Fruit fly (Drosophila melanogaster): Measurements from ENCODE around the gene CG17744.

Gene CG17744

dm6 chr3L:6977391-6977790 lies 49.2 kb downstream of the CG17744 start:
- TF ChIP-seq fru (GFP tag; optimal IDR thresholded peaks at IDR 0.05) (peak; percentile 54), Sp1 (GFP tag; optimal IDR thresholded peaks at IDR 0.05) (peak; percentile 80), lola (GFP tag; optimal IDR thresholded peaks at IDR 0.05) (no peak), foxo (GFP tag; optimal IDR thresholded peaks at IDR 0.05) (peak in 1 of 2 experiments; percentile 75), Mio (GFP tag; optimal IDR thresholded peaks at IDR 0.05) (no peak), ey (GFP tag; optimal IDR thresholded peaks at IDR 0.05) (peak; percentile 25), GATAd (GFP tag; optimal IDR thresholded peaks at IDR 0.05) (no peak), CG32264 (GFP tag; optimal IDR thresholded peaks at IDR 0.05) (no peak), psq (GFP tag; optimal IDR thresholded peaks at IDR 0.05) (peak; percentile 63), CG9705 (GFP tag; optimal IDR thresholded peaks at IDR 0.05) (peak; percentile 5), Hr78 (GFP tag; optimal IDR thresholded peaks at IDR 0.05) (no peak), dmrt93B (GFP tag; optimal IDR thresholded peaks at IDR 0.05) (peak; percentile 22), rgr (GFP tag; optimal IDR thresholded peaks at IDR 0.05) (peak; percentile 69), CrebA (GFP tag; optimal IDR thresholded peaks at IDR 0.05; ENCODE audit: borderline replicate concordance) (no peak), HLH106 (tag; optimal IDR thresholded peaks at IDR 0.05) (peak; percentile 75), h (GFP tag; optimal IDR thresholded peaks at IDR 0.05) (peak; percentile 68), Abd-B (GFP tag; optimal IDR thresholded peaks at IDR 0.05) (no peak), br (GFP tag; optimal IDR thresholded peaks at IDR 0.05) (peak; percentile 38), Hnf4 (GFP tag; optimal IDR thresholded peaks at IDR 0.05) (peak; percentile 68), OdsH (GFP tag; optimal IDR thresholded peaks at IDR 0.05) (peak; percentile 77), brk (GFP tag; optimal IDR thresholded peaks at IDR 0.05) (peak; percentile 61), Rel (GFP tag; optimal IDR thresholded peaks at IDR 0.05) (no peak), Rel (tag; optimal IDR thresholded peaks at IDR 0.05) (peak; percentile 19), sage (GFP tag; optimal IDR thresholded peaks at IDR 0.05) (peak; percentile 48), Hr83 (GFP tag; optimal IDR thresholded peaks at IDR 0.05; ENCODE audit: poor library complexity, severe bottlenecking) (peak; percentile 12), Jra (GFP tag; optimal IDR thresholded peaks at IDR 0.05) (no peak), pan (optimal IDR thresholded peaks at IDR 0.05) (no peak), jim (GFP tag; optimal IDR thresholded peaks at IDR 0.05) (no peak)

DNA sequence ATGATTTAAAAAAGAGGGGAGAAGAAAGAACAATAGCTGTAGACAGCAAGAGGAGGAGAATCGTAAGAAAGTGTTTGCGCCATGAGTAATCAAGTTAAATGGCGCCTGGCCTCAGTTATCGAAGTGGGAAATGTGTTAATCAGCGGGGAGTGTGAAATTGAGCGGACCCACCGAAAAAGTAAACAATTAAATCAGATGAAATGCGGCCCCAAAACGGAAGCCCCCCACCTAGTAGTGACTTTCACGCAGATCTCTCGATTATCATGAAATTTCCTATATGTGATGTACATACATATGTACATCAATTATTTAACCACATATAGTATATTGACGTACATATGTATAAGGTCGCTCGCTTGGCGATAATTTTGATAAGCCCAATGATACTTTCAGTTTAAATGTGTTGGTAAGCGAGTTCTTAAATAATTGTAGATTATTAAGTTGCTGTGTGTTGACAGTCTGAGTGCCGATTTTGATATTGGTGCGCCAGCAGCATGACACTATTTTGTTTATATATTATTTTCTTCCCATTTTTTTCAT lies 49.9 kb downstream of the CG17744 start:
- TF ChIP-seq woc (GFP tag; optimal IDR thresholded peaks at IDR 0.05) (no peak), psq (GFP tag; optimal IDR thresholded peaks at IDR 0.05) (no peak), Jra (GFP tag; optimal IDR thresholded peaks at IDR 0.05) (no peak), Rel (GFP tag; optimal IDR thresholded peaks at IDR 0.05) (no peak), Rel (tag; optimal IDR thresholded peaks at IDR 0.05) (peak; percentile 45), ey (GFP tag; optimal IDR thresholded peaks at IDR 0.05) (no peak), N (GFP tag; optimal IDR thresholded peaks at IDR 0.05) (no peak)

DNA sequence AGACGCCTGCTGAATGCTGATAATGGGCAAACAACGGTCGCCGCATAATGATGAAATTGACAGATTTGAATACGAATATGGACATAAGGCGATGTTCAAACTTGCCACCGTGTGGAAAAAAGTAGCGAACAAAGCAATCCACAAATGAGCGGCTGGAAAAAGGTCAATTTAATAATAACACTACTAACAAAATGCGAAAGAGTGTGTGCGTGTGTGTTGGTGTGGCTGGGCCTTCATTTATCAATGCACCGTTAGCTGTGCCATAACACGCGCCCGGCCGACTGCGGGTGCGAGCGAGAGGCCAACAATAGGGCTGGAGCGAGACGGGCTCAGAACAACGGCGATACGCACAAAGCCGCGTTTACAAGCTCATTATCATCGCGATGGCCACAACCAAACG lies 50.7 kb downstream of the CG17744 start:
- TF ChIP-seq sage (GFP tag; optimal IDR thresholded peaks at IDR 0.05) (no peak), h (GFP tag; optimal IDR thresholded peaks at IDR 0.05) (no peak), psq (GFP tag; optimal IDR thresholded peaks at IDR 0.05) (no peak), lola (GFP tag; optimal IDR thresholded peaks at IDR 0.05) (no peak), rgr (GFP tag; optimal IDR thresholded peaks at IDR 0.05) (no peak), Hr83 (GFP tag; optimal IDR thresholded peaks at IDR 0.05; ENCODE audit: poor library complexity, severe bottlenecking) (no peak), jim (GFP tag; optimal IDR thresholded peaks at IDR 0.05) (no peak), ey (GFP tag; optimal IDR thresholded peaks at IDR 0.05) (no peak), dl (GFP tag; optimal IDR thresholded peaks at IDR 0.05; ENCODE audit: insufficient read depth in 1 of 2, partially characterized antibody in 2 of 2) (no peak), foxo (GFP tag; optimal IDR thresholded peaks at IDR 0.05) (no peak)
